Fruit fly (Drosophila melanogaster) whole organism, adult: Measurements from ENCODE around the gene CG18081.

Experiments
- CG12768 ChIP-seq: fragments of 200-800 bp; sonication (Bioruptor generic); optimal IDR thresholded peaks from 2 replicates; lab custom pipeline; 2017; ENCODE audit warnings: missing biosample characterization, missing genetic modification characterization, mild to moderate bottlenecking, moderate library complexity, missing genetic modification reagents
- Clk ChIP-seq: fragments of 200-800 bp; sonication (Bioruptor generic); optimal IDR thresholded peaks from 2 replicates; lab custom pipeline; 2017; ENCODE audit warnings: missing biosample characterization, missing genetic modification characterization
- kay ChIP-seq: fragments of 200-800 bp; sonication (Bioruptor generic); peaks from one replicate; lab custom pipeline; 2016; ENCODE audit warnings: missing biosample characterization, missing genetic modification characterization, borderline replicate concordance
- tj ChIP-seq: fragments of 200-800 bp; sonication (Bioruptor generic); optimal IDR thresholded peaks from 3 replicates; lab custom pipeline; 2017; ENCODE audit warnings: missing biosample characterization, mild to moderate bottlenecking, missing genetic modification characterization, moderate library complexity

- TF ChIP-seq tj (GFP tag; lab: Kevin White, UChicago) (no peak), Clk (no peak), CG12768 (GFP tag; lab: Kevin White, UChicago) (no peak), kay (no peak)
Measured at dm6 chr3L:15837209-15837608, 2.0 kb upstream of the CG18081 start, which contains the start of gene CG15715.
